Worm (Caenorhabditis elegans) whole organism, late embryonic: Measurements from ENCODE around the gene cyh-1.
"Not testable (repeated sequence)": the region's sequence is repeated elsewhere in the genome, so short reads cannot be mapped to it uniquely, and the experiment has no call there.

ENCODE experiments used
- C08G9.2 ChIP-seq: sonication (generic microtip); optimal IDR thresholded peaks from 2 replicates; lab custom pipeline; 2016; ENCODE audit warnings: mild to moderate bottlenecking, missing genetic modification characterization, moderate library complexity, missing compliant biosample characterization
- C38D4.7 ChIP-seq: fragments of 200-800 bp; sonication (Bioruptor generic); optimal IDR thresholded peaks from 2 replicates; lab custom pipeline; 2018; ENCODE audit warnings: mild to moderate bottlenecking, missing genetic modification characterization, moderate library complexity, missing compliant biosample characterization
- F13H6.1 ChIP-seq: sonication (generic microtip); optimal IDR thresholded peaks from 2 replicates; lab custom pipeline; 2016; ENCODE audit warnings: missing genetic modification characterization, missing compliant biosample characterization
- Y22D7AL.16 ChIP-seq: sonication (generic microtip); optimal IDR thresholded peaks from 2 replicates; lab custom pipeline; 2016; ENCODE audit warnings: missing genetic modification characterization, missing compliant biosample characterization
- ahr-1 ChIP-seq: sonication (generic microtip); optimal IDR thresholded peaks from 2 replicates; lab custom pipeline; 2016; ENCODE audit warnings: missing genetic modification characterization, missing compliant biosample characterization
- ceh-14 ChIP-seq: sonication (generic microtip); optimal IDR thresholded peaks from 2 replicates; lab custom pipeline; 2016; ENCODE audit warnings: missing genotype, missing genetic modification characterization, missing compliant biosample characterization
- ceh-19 ChIP-seq: fragments of 200-800 bp; sonication (Bioruptor generic); optimal IDR thresholded peaks from 2 replicates; lab custom pipeline; 2018; ENCODE audit warnings: mild to moderate bottlenecking, missing genetic modification characterization, missing compliant biosample characterization
- ceh-24 ChIP-seq: sonication (generic microtip); optimal IDR thresholded peaks from 2 replicates; lab custom pipeline; 2016; ENCODE audit warnings: mild to moderate bottlenecking, missing genetic modification characterization, missing compliant biosample characterization
- ceh-34 ChIP-seq: sonication (generic microtip); optimal IDR thresholded peaks from 2 replicates; lab custom pipeline; 2016; ENCODE audit warnings: mild to moderate bottlenecking, missing genetic modification characterization, missing compliant biosample characterization
- ceh-45 ChIP-seq: fragments of 200-800 bp; sonication (Bioruptor generic); IDR thresholded peaks from 2 replicates; pipeline ENCODE4 v1.3.6; 2022; ENCODE audit warnings: missing genetic modification reagents, missing genetic modification characterization, missing compliant biosample characterization
- ceh-48 ChIP-seq: sonication (generic microtip); optimal IDR thresholded peaks from 2 replicates; lab custom pipeline; 2016; ENCODE audit warnings: missing genetic modification characterization, inconsistent platforms, missing compliant biosample characterization
- ceh-6 ChIP-seq: fragments of 200-800 bp; sonication (Bioruptor generic); optimal IDR thresholded peaks from 2 replicates; lab custom pipeline; 2018; ENCODE audit warnings: mild to moderate bottlenecking, missing genetic modification characterization, missing compliant biosample characterization
- ceh-9 ChIP-seq: sonication (generic microtip); optimal IDR thresholded peaks from 2 replicates; lab custom pipeline; 2016; ENCODE audit warnings: mild to moderate bottlenecking, missing genetic modification characterization, inconsistent platforms, missing compliant biosample characterization
- dmd-4 ChIP-seq: sonication (generic microtip); optimal IDR thresholded peaks from 2 replicates; lab custom pipeline; 2016; ENCODE audit warnings: borderline replicate concordance, missing genetic modification characterization, missing compliant biosample characterization
- elt-2 ChIP-seq: sonication (generic microtip); optimal IDR thresholded peaks from 2 replicates; lab custom pipeline; 2016; ENCODE audit warnings: missing genetic modification reagents, missing genetic modification characterization, missing compliant biosample characterization
- ets-4 ChIP-seq: sonication (generic microtip); optimal IDR thresholded peaks from 2 replicates; lab custom pipeline; 2016; ENCODE audit warnings: missing genetic modification characterization, missing compliant biosample characterization
- fkh-10 ChIP-seq: fragments of 150-350 bp; optimal IDR thresholded peaks from 2 replicates; lab custom pipeline; 2014; ENCODE audit warnings: missing biosample characterization, missing genetic modification reagents, missing genetic modification characterization
- fkh-6 ChIP-seq: sonication (generic microtip); optimal IDR thresholded peaks from 2 replicates; lab custom pipeline; 2016; ENCODE audit warnings: missing genetic modification characterization, missing compliant biosample characterization
- hlh-13 ChIP-seq: fragments of 200-800 bp; sonication (Bioruptor generic); optimal IDR thresholded peaks from 2 replicates; lab custom pipeline; 2018; ENCODE audit warnings: mild to moderate bottlenecking, missing genetic modification characterization, missing compliant biosample characterization
- hlh-30 ChIP-seq: sonication (generic microtip); optimal IDR thresholded peaks from 2 replicates; lab custom pipeline; 2017; ENCODE audit warnings: antibody characterized with exemption, missing genetic modification characterization, missing compliant biosample characterization; ENCODE audit not compliant: insufficient read depth
- hlh-6 ChIP-seq: sonication (generic microtip); optimal IDR thresholded peaks from 2 replicates; lab custom pipeline; 2016; ENCODE audit warnings: missing genotype, missing genetic modification characterization, missing compliant biosample characterization
- lim-6 ChIP-seq: sonication (generic microtip); optimal IDR thresholded peaks from 2 replicates; lab custom pipeline; 2016; ENCODE audit warnings: missing genetic modification characterization, missing compliant biosample characterization
- lin-11 ChIP-seq: fragments of 200-800 bp; sonication (Bioruptor generic); optimal IDR thresholded peaks from 2 replicates; lab custom pipeline; 2018; ENCODE audit warnings: mild to moderate bottlenecking, missing genetic modification characterization, missing compliant biosample characterization
- nhr-11 ChIP-seq: fragments of 150-350 bp; optimal IDR thresholded peaks from 2 replicates; lab custom pipeline; 2014; ENCODE audit warnings: missing biosample characterization, missing genetic modification characterization
- nhr-232 ChIP-seq: sonication (generic microtip); optimal IDR thresholded peaks from 2 replicates; lab custom pipeline; 2016; ENCODE audit warnings: missing genetic modification characterization, missing compliant biosample characterization
- pag-3 ChIP-seq: sonication (generic microtip); optimal IDR thresholded peaks from 2 replicates; lab custom pipeline; 2016; ENCODE audit warnings: missing compliant biosample characterization, missing genetic modification characterization, borderline replicate concordance
- pha-2 ChIP-seq: sonication (generic microtip); optimal IDR thresholded peaks from 2 replicates; lab custom pipeline; 2017; ENCODE audit warnings: mild to moderate bottlenecking, missing genetic modification characterization, missing compliant biosample characterization
- pros-1 ChIP-seq: fragments of 150-350 bp; optimal IDR thresholded peaks from 2 replicates; lab custom pipeline; 2014; ENCODE audit warnings: missing biosample characterization, missing genetic modification reagents, missing genetic modification characterization
- ref-2 ChIP-seq: sonication (generic microtip); optimal IDR thresholded peaks from 2 replicates; lab custom pipeline; 2016; ENCODE audit warnings: missing genetic modification characterization, missing compliant biosample characterization
- syd-9 ChIP-seq: sonication (generic microtip); optimal IDR thresholded peaks from 2 replicates; lab custom pipeline; 2016; ENCODE audit warnings: mild to moderate bottlenecking, missing genetic modification characterization, moderate library complexity, missing compliant biosample characterization
- tbx-2 ChIP-seq: sonication (generic microtip); optimal IDR thresholded peaks from 2 replicates; lab custom pipeline; 2016; ENCODE audit warnings: missing genetic modification characterization, missing compliant biosample characterization
- tbx-7 ChIP-seq: sonication (generic microtip); optimal IDR thresholded peaks from 2 replicates; lab custom pipeline; 2016; ENCODE audit warnings: missing genotype, missing genetic modification characterization, missing compliant biosample characterization
- unc-86 ChIP-seq: sonication (generic microtip); optimal IDR thresholded peaks from 2 replicates; lab custom pipeline; 2016; ENCODE audit warnings: missing genetic modification characterization, missing compliant biosample characterization
- zip-5 ChIP-seq: sonication (generic microtip); optimal IDR thresholded peaks from 2 replicates; lab custom pipeline; 2016; ENCODE audit warnings: missing genetic modification characterization, missing compliant biosample characterization
- ztf-16 ChIP-seq: sonication (generic microtip); optimal IDR thresholded peaks from 2 replicates; lab custom pipeline; 2017; ENCODE audit warnings: missing genetic modification characterization, missing compliant biosample characterization

The cyh-1 gene

DNA sequence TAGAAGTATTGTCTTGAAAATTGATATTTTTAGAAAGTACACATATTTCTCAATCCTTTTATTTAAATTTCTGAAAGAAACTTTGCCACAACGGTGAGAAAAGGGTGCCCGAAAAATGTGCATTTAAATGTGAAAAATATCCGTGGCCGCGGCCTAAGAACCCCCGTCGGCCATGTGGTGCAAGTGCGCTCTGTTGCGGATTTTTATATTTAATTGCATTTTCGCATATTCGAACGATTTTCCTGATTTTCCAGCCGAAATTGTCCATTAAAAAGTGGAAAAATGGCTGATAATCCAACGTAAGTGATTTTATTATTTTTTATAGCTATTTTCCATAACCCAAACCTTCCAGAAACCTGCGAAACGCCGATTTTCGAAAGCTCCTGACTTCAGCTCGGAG is 22.6 kb upstream of the cyh-1 start, which contains the start of gene smu-2 (continued):
- peak; percentile 59 for TF ChIP-seq ref-2
- no peak for TF ChIP-seq hlh-30 (tag; lab: Kevin White, UChicago)
- TF ChIP-seq ahr-1 (tag; lab: Kevin White, UChicago), result peak; percentile 40
- TF ChIP-seq unc-86, result peak; percentile 47
- TF ChIP-seq ceh-24 (tag; lab: Kevin White, UChicago), result no peak
- TF ChIP-seq ets-4 (tag; lab: Kevin White, UChicago), result peak; percentile 86
- no peak for TF ChIP-seq nhr-11 (tag; lab: Kevin White, UChicago)
- TF ChIP-seq lin-11 (tag; lab: Kevin White, UChicago), result no peak
- no peak for TF ChIP-seq ceh-19 (GFP tag; lab: Kevin White, UChicago)
- peak; percentile 92 for TF ChIP-seq lim-6
- TF ChIP-seq pha-2 (tag; lab: Kevin White, UChicago), result no peak
- no peak for TF ChIP-seq pros-1 (tag; lab: Kevin White, UChicago)
- TF ChIP-seq fkh-10 (GFP tag; lab: Kevin White, UChicago), result no peak
- TF ChIP-seq ceh-48 (tag; lab: Kevin White, UChicago), result peak; percentile 7
- no peak for TF ChIP-seq F13H6.1 (tag; lab: Kevin White, UChicago)
- peak; percentile 84 for TF ChIP-seq tbx-7 (tag; lab: Kevin White, UChicago)
- no peak for TF ChIP-seq nhr-232 (tag; lab: Kevin White, UChicago)
- no peak for TF ChIP-seq hlh-6 (tag; lab: Kevin White, UChicago)
- no peak for TF ChIP-seq dmd-4 (tag; lab: Kevin White, UChicago)
- no peak for TF ChIP-seq ceh-6 (GFP tag; lab: Kevin White, UChicago)
- no peak for TF ChIP-seq syd-9 (tag; lab: Kevin White, UChicago)
- peak; percentile 46 for TF ChIP-seq ceh-34 (tag; lab: Kevin White, UChicago)
- TF ChIP-seq pag-3 (tag; lab: Kevin White, UChicago), result no peak
- TF ChIP-seq hlh-13, result no peak
- peak; percentile 12 for TF ChIP-seq fkh-6
- TF ChIP-seq ztf-16, result no peak
- no peak for TF ChIP-seq ceh-9 (tag; lab: Kevin White, UChicago)

ce11 chrII:3490797-3491196 is 14.0 kb upstream of the cyh-1 start, which contains the start of gene fbxb-112:
TSS of gene fbxb-112 (plus strand) at chrII:3491097.
- TF ChIP-seq lim-6; C38D4.7 (GFP tag; lab: Kevin White, UChicago); hlh-13: not testable (repeated sequence)

DNA sequence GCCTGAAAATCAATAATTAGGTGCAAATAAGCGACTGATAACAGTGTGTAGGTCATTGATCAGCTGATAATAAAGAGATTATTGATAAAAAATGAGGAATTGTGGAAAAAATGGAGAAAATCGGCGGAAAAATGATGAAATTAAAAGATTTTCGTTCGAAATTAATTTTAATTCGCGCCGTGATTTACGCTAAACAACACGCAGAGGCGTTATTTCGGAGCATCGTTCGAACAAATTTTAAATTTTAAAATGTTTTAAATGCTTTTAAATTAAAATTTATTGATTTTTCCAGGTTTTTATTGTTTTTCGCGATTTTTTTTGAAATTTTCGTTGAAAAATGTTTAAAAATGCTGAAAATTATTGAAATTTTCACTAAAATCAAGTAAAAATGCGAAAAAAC is 5.4 kb upstream of the cyh-1 start, which contains the start of gene Y49F6B.9:
TSS of gene Y49F6B.9 (minus strand) at position 2 of the 400 bp plus-strand sequence.
- TF ChIP-seq elt-2, result peak; percentile 35
- TF ChIP-seq tbx-2 (tag; lab: Kevin White, UChicago), result no peak

DNA sequence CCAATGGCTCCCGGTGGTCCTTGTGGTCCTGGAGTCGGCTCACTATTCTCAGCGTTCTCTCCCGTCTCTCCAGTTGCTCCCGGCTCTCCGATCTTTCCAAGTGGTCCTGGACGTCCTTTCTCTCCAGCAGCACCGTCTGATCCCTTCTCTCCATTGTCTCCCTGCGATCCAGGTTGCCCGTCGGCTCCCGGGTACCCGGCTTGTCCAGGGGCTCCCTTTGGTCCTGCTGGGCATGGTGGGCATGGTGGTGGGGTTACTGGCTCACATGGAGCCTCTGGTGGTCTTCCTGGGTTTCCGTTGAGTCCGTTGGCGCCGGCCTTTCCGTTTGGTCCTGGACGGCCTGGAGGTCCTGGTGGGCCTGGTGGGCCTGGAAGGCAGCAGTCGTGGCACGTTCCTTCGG is 4.4 kb upstream of the cyh-1 start:
- TF ChIP-seq ceh-14 (tag; lab: Kevin White, UChicago) (no peak), C08G9.2 (tag; lab: Kevin White, UChicago) (peak; percentile 14), hlh-6 (tag; lab: Kevin White, UChicago) (no peak), zip-5 (no peak)

ce11 chrII:3502011-3502410 is 2.8 kb upstream of the cyh-1 start:
- TF ChIP-seq dmd-4 (tag; lab: Kevin White, UChicago) (no peak), ceh-45 (GFP tag; lab: Robert Waterston, UW) (0 out of 2 replicates have a peak, but pooled peaks have one; percentile 6), Y22D7AL.16 (no peak), pag-3 (tag; lab: Kevin White, UChicago) (no peak), fkh-10 (GFP tag; lab: Kevin White, UChicago) (no peak)
